Worm (Caenorhabditis elegans): ENCODE results near the gene F47B7.4.

DNA sequence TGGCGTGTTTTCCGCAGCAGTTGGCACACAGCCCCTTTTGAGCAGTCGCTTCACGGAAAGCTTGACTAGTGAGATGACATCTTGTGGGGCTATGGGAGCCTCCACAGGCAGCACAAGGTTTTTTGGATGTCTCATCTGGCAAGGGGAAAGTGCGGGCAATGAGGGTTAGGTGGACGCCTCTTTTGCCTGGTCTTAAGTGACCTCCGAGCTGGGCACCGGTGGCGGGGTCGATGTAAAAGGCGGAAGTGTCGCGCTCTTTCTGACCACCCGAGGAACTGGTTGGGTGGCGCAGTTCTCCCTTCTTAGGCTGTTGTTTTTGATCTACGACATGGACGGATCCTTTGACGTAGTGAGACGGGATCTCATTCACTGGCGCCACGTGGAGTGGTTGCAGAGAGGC lies 15.1 kb downstream of the F47B7.4 start:
- TF ChIP-seq hlh-30 (tag; optimal IDR thresholded peaks at IDR 0.05; ENCODE audit: insufficient read depth) (no peak), nhr-11 (tag; optimal IDR thresholded peaks at IDR 0.05) (no peak)
